Worm (Caenorhabditis elegans) whole organism, young adult: ENCODE data around the gene F58G1.3.

Experiments
- C06A6.2 ChIP-seq: fragments of 200-800 bp; sonication (Bioruptor generic); conservative IDR thresholded peaks from 2 replicates; pipeline ENCODE4 v1.3.6; 2022; ENCODE audit warnings: missing genetic modification characterization, missing compliant biosample characterization
- F10E7.11 ChIP-seq: sonication (generic microtip); optimal IDR thresholded peaks from 2 replicates; lab custom pipeline; 2017; ENCODE audit warnings: mild to moderate bottlenecking, missing genetic modification characterization, moderate library complexity, missing compliant biosample characterization
- F52B5.7 ChIP-seq: sonication (generic microtip); optimal IDR thresholded peaks from 2 replicates; lab custom pipeline; 2016; ENCODE audit warnings: mild to moderate bottlenecking, missing genetic modification characterization, missing compliant biosample characterization
- K12H6.12 ChIP-seq: fragments of 200-800 bp; sonication (Bioruptor generic); optimal IDR thresholded peaks from 2 replicates; lab custom pipeline; 2018; ENCODE audit warnings: mild to moderate bottlenecking, missing genetic modification characterization, missing compliant biosample characterization
- ZK185.1 ChIP-seq: sonication (generic microtip); optimal IDR thresholded peaks from 2 replicates; lab custom pipeline; 2016; ENCODE audit warnings: mild to moderate bottlenecking, missing genetic modification characterization, missing compliant biosample characterization; ENCODE audit not compliant: poor library complexity, severe bottlenecking
- cebp-1 ChIP-seq, 2 experiments: fragments of 200-800 bp in 1 of 2; sonication (Bioruptor generic) in 1 of 2; sonication (generic microtip) in 1 of 2; IDR thresholded peaks in 1 of 2; optimal IDR thresholded peaks in 1 of 2; 2 replicates each; pipeline versions ENCODE4 v1.3.6 to Lab custom; 2017 to 2022; ENCODE audit warnings: missing compliant biosample characterization in 2 of 2, missing genetic modification characterization in 2 of 2, mild to moderate bottlenecking in 1 of 2, missing genetic modification reagents in 1 of 2, moderate library complexity in 1 of 2
- ceh-27 ChIP-seq: fragments of 200-800 bp; sonication (Bioruptor generic); optimal IDR thresholded peaks from 2 replicates; lab custom pipeline; 2018; ENCODE audit warnings: mild to moderate bottlenecking, missing genetic modification characterization, moderate library complexity, missing compliant biosample characterization
- ceh-58 ChIP-seq: fragments of 200-800 bp; sonication (Bioruptor generic); IDR thresholded peaks from 2 replicates; pipeline ENCODE4 v1.3.6; 2022; ENCODE audit warnings: missing genetic modification characterization, missing compliant biosample characterization
- ceh-91 ChIP-seq: fragments of 200-800 bp; sonication (Bioruptor generic); IDR thresholded peaks from 2 replicates; pipeline ENCODE4 v1.3.6; 2022; ENCODE audit warnings: missing genetic modification reagents, missing genetic modification characterization, missing compliant biosample characterization
- chd-7 ChIP-seq: sonication (generic microtip); optimal IDR thresholded peaks from 2 replicates; lab custom pipeline; 2016; ENCODE audit warnings: mild to moderate bottlenecking, missing genetic modification characterization, moderate library complexity, missing compliant biosample characterization
- dox-1 ChIP-seq: fragments of 200-800 bp; sonication (Bioruptor generic); IDR thresholded peaks from 2 replicates; pipeline ENCODE4 v1.3.6; 2022; ENCODE audit warnings: missing genetic modification reagents, missing genetic modification characterization, missing compliant biosample characterization
- dpff-1 ChIP-seq: sonication (generic microtip); optimal IDR thresholded peaks from 2 replicates; lab custom pipeline; 2017; ENCODE audit warnings: mild to moderate bottlenecking, missing genetic modification characterization, missing compliant biosample characterization
- egl-18 ChIP-seq: fragments of 200-800 bp; sonication (Bioruptor generic); IDR thresholded peaks from 2 replicates; pipeline ENCODE4 v1.3.6; 2022; ENCODE audit warnings: missing genetic modification reagents, missing genetic modification characterization, missing compliant biosample characterization
- egrh-3 ChIP-seq: fragments of 200-800 bp; sonication (Bioruptor generic); IDR thresholded peaks from 2 replicates; pipeline ENCODE4 v1.3.6; 2022; ENCODE audit warnings: missing genetic modification reagents, missing genetic modification characterization, missing compliant biosample characterization
- him-1 ChIP-seq: sonication (generic microtip); optimal IDR thresholded peaks from 2 replicates; lab custom pipeline; 2016; ENCODE audit warnings: missing genotype, missing genetic modification reagents, missing genetic modification characterization, missing compliant biosample characterization
- hlh-12 ChIP-seq: sonication (generic microtip); optimal IDR thresholded peaks from 2 replicates; lab custom pipeline; 2016; ENCODE audit warnings: missing genetic modification characterization, missing compliant biosample characterization
- hmg-1.2 ChIP-seq: fragments of 200-800 bp; sonication (Bioruptor generic); IDR thresholded peaks from 2 replicates; pipeline ENCODE4 v1.3.6; 2022; ENCODE audit warnings: missing genetic modification reagents, missing genetic modification characterization, missing compliant biosample characterization
- hrde-1 ChIP-seq: sonication (generic microtip); optimal IDR thresholded peaks from 2 replicates; lab custom pipeline; 2016; ENCODE audit warnings: missing genetic modification characterization, mild to moderate bottlenecking, missing compliant biosample characterization, moderate library complexity, missing genotype, missing genetic modification reagents, borderline replicate concordance
- lag-1 ChIP-seq: fragments of 200-800 bp; sonication (Bioruptor generic); IDR thresholded peaks from 2 replicates; pipeline ENCODE4 v1.3.6; 2022; ENCODE audit warnings: missing genetic modification reagents, missing genetic modification characterization, missing compliant biosample characterization
- let-526 ChIP-seq: fragments of 200-800 bp; sonication (Bioruptor generic); IDR thresholded peaks from 2 replicates; pipeline ENCODE4 v1.3.6; 2022; ENCODE audit warnings: missing genetic modification reagents, missing genetic modification characterization, missing compliant biosample characterization
- let-607 ChIP-seq, 2 experiments: fragments of 200-800 bp in 1 of 2; sonication (Bioruptor generic) in 1 of 2; sonication (generic microtip) in 1 of 2; optimal IDR thresholded peaks; 2 replicates each; lab custom pipeline; 2016 to 2018; ENCODE audit warnings: mild to moderate bottlenecking in 2 of 2, missing compliant biosample characterization in 2 of 2, missing genetic modification characterization in 2 of 2, moderate library complexity in 2 of 2, missing genotype in 1 of 2
- lin-35 ChIP-seq, 3 experiments: fragments of 150-350 bp in 2 of 3; sonication (generic microtip) in 1 of 3; optimal IDR thresholded peaks; 2 replicates each; lab custom pipeline; 2014 to 2018; ENCODE audit warnings: missing biosample characterization in 3 of 3, missing genetic modification characterization in 3 of 3, missing genetic modification reagents in 3 of 3
- lin-40 ChIP-seq: sonication (generic microtip); optimal IDR thresholded peaks from 2 replicates; lab custom pipeline; 2016; ENCODE audit warnings: missing genetic modification characterization, mild to moderate bottlenecking, missing compliant biosample characterization, missing genotype, missing genetic modification reagents
- lin-54 ChIP-seq: fragments of 200-800 bp; sonication (Bioruptor generic); optimal IDR thresholded peaks from 2 replicates; lab custom pipeline; 2018; ENCODE audit warnings: mild to moderate bottlenecking, missing genetic modification characterization, missing compliant biosample characterization
- lir-1 ChIP-seq: fragments of 200-800 bp; sonication (Bioruptor generic); conservative IDR thresholded peaks from 2 replicates; pipeline ENCODE4 v1.3.6; 2022; ENCODE audit warnings: missing genetic modification reagents, missing genetic modification characterization, missing compliant biosample characterization
- lsl-1 ChIP-seq: fragments of 200-800 bp; sonication (Bioruptor generic); optimal IDR thresholded peaks from 2 replicates; lab custom pipeline; 2018; ENCODE audit warnings: mild to moderate bottlenecking, missing genetic modification characterization, moderate library complexity, missing compliant biosample characterization
- lsy-27 ChIP-seq: sonication (generic microtip); optimal IDR thresholded peaks from 2 replicates; lab custom pipeline; 2017; ENCODE audit warnings: missing genetic modification characterization, mild to moderate bottlenecking, missing compliant biosample characterization, antibody characterized with exemption, missing genotype, borderline replicate concordance; ENCODE audit not compliant: insufficient read depth
- madf-3 ChIP-seq: fragments of 200-800 bp; sonication (Bioruptor generic); IDR thresholded peaks from 2 replicates; pipeline ENCODE4 v1.3.6; 2022; ENCODE audit warnings: missing genetic modification reagents, missing genetic modification characterization, missing compliant biosample characterization
- madf-6 ChIP-seq: fragments of 200-800 bp; sonication (Bioruptor generic); IDR thresholded peaks from 2 replicates; pipeline ENCODE4 v1.3.6; 2022; ENCODE audit warnings: missing genetic modification reagents, missing genetic modification characterization, missing compliant biosample characterization
- mes-4 ChIP-seq: sonication (generic microtip); optimal IDR thresholded peaks from 2 replicates; lab custom pipeline; 2016; ENCODE audit warnings: missing genotype, missing genetic modification characterization, missing compliant biosample characterization
- mxl-1 ChIP-seq: sonication (generic microtip); optimal IDR thresholded peaks from 2 replicates; lab custom pipeline; 2016; ENCODE audit warnings: missing genetic modification characterization, missing compliant biosample characterization
- nfya-2 ChIP-seq: fragments of 200-800 bp; sonication (Bioruptor generic); IDR thresholded peaks from 2 replicates; pipeline ENCODE4 v1.3.6; 2022; ENCODE audit warnings: missing genetic modification reagents, missing genetic modification characterization, missing compliant biosample characterization
- nhr-179 ChIP-seq: sonication (generic microtip); optimal IDR thresholded peaks from 2 replicates; lab custom pipeline; 2016; ENCODE audit warnings: mild to moderate bottlenecking, missing genetic modification characterization, missing compliant biosample characterization
- nhr-80 ChIP-seq: sonication (generic microtip); optimal IDR thresholded peaks from 2 replicates; lab custom pipeline; 2016; ENCODE audit warnings: missing genetic modification characterization, missing compliant biosample characterization
- pbrm-1 ChIP-seq: fragments of 200-800 bp; sonication (Bioruptor generic); IDR thresholded peaks from 2 replicates; pipeline ENCODE4 v1.3.6; 2022; ENCODE audit warnings: missing genetic modification reagents, missing genetic modification characterization, missing compliant biosample characterization
- rec-8 ChIP-seq, 2 experiments: sonication (generic microtip); optimal IDR thresholded peaks; 2 replicates each; lab custom pipeline; 2016; ENCODE audit warnings: mild to moderate bottlenecking in 2 of 2, missing genetic modification characterization in 2 of 2, missing genetic modification reagents in 2 of 2, missing genotype in 2 of 2, missing biosample characterization in 1 of 2, missing compliant biosample characterization in 1 of 2, moderate library complexity in 1 of 2
- repo-1 ChIP-seq: sonication (generic microtip); optimal IDR thresholded peaks from 2 replicates; lab custom pipeline; 2017; ENCODE audit warnings: mild to moderate bottlenecking, missing genetic modification characterization, missing compliant biosample characterization
- sdz-38 ChIP-seq: sonication (generic microtip); optimal IDR thresholded peaks from 2 replicates; lab custom pipeline; 2016; ENCODE audit warnings: missing genotype, missing genetic modification characterization, missing compliant biosample characterization
- snpc-1.1 ChIP-seq: sonication (generic microtip); optimal IDR thresholded peaks from 2 replicates; lab custom pipeline; 2017; ENCODE audit warnings: missing genetic modification characterization, mild to moderate bottlenecking, missing compliant biosample characterization, antibody characterized with exemption, moderate library complexity, missing genotype, missing genetic modification reagents; ENCODE audit not compliant: insufficient read depth
- snpc-4 ChIP-seq, 5 experiments: fragments of 150-350 bp in 1 of 5; sonication (generic microtip) in 4 of 5; optimal IDR thresholded peaks; 2 replicates each; lab custom pipeline; 2014 to 2018; ENCODE audit warnings: missing genetic modification characterization in 5 of 5, missing biosample characterization in 3 of 5, antibody characterized with exemption in 2 of 5, mild to moderate bottlenecking in 2 of 5, missing compliant biosample characterization in 2 of 5, missing genotype in 2 of 5, moderate library complexity in 2 of 5, missing genetic modification reagents in 1 of 5
- sptf-2 ChIP-seq: fragments of 200-800 bp; sonication (Bioruptor generic); optimal IDR thresholded peaks from 2 replicates; lab custom pipeline; 2018; ENCODE audit warnings: mild to moderate bottlenecking, missing genetic modification characterization, missing compliant biosample characterization
- tbp1 ChIP-seq: fragments of 200-800 bp; sonication (Bioruptor generic); optimal IDR thresholded peaks from 2 replicates; lab custom pipeline; 2018; ENCODE audit warnings: mild to moderate bottlenecking, missing genetic modification characterization, missing compliant biosample characterization
- tbx-9 ChIP-seq: sonication (generic microtip); optimal IDR thresholded peaks from 2 replicates; lab custom pipeline; 2016; ENCODE audit warnings: borderline replicate concordance, missing genetic modification characterization, inconsistent platforms, missing compliant biosample characterization
- tlf-1 ChIP-seq: fragments of 200-800 bp; sonication (Bioruptor generic); optimal IDR thresholded peaks from 2 replicates; lab custom pipeline; 2018; ENCODE audit warnings: mild to moderate bottlenecking, missing genetic modification characterization, missing compliant biosample characterization
- xnd-1 ChIP-seq: sonication (generic microtip); optimal IDR thresholded peaks from 2 replicates; lab custom pipeline; 2016; ENCODE audit warnings: missing genotype, missing genetic modification reagents, missing genetic modification characterization, missing compliant biosample characterization
- ztf-22 ChIP-seq: fragments of 200-800 bp; sonication (Bioruptor generic); optimal IDR thresholded peaks from 2 replicates; lab custom pipeline; 2018; ENCODE audit warnings: mild to moderate bottlenecking, missing genetic modification characterization, moderate library complexity, missing compliant biosample characterization
- ztf-28 ChIP-seq: fragments of 200-800 bp; sonication (Bioruptor generic); IDR thresholded peaks from 2 replicates; pipeline ENCODE4 v1.3.6; 2022; ENCODE audit warnings: missing genetic modification reagents, missing genetic modification characterization, missing compliant biosample characterization

Gene F58G1.3

ce11 chrII:12953297-12953696, 25.2 kb upstream of the F58G1.3 start:
- no peak for TF ChIP-seq mxl-1 (tag; lab: Kevin White, UChicago)
- no peak for TF ChIP-seq C06A6.2
- peak; percentile 65; the same call in 1 of the 2 replicates for TF ChIP-seq hmg-1.2 (GFP tag; lab: Robert Waterston, UW)
- TF ChIP-seq lin-54 (GFP tag; lab: Kevin White, UChicago), result no peak
- no peak for TF ChIP-seq sdz-38 (tag; lab: Kevin White, UChicago)
- TF ChIP-seq egrh-3, result no peak
- no peak for TF ChIP-seq rec-8 (tag; optimal IDR thresholded peaks at IDR 0.05; lab: Kevin White, UChicago)
- TF ChIP-seq lag-1 (GFP tag; lab: Robert Waterston, UW), result no peak
- no peak for TF ChIP-seq let-607 (tag; optimal IDR thresholded peaks at IDR 0.05; lab: Kevin White, UChicago)
- TF ChIP-seq hlh-12 (tag; lab: Kevin White, UChicago), result no peak
- no peak for TF ChIP-seq lsl-1 (GFP tag; lab: Kevin White, UChicago)
- no peak for TF ChIP-seq lsy-27 (tag; lab: Kevin White, UChicago)
- no peak for TF ChIP-seq snpc-4 (GFP tag; optimal IDR thresholded peaks at IDR 0.05; lab: Kevin White, UChicago)
- TF ChIP-seq snpc-4 (tag; optimal IDR thresholded peaks at IDR 0.05; lab: Kevin White, UChicago), result peak in 2 of 4 experiments; percentile 39 to 57
- no peak for TF ChIP-seq madf-6 (GFP tag; lab: Robert Waterston, UW)
- peak; percentile 75 for TF ChIP-seq cebp-1 (GFP tag; IDR thresholded peaks at IDR 0.05; lab: Robert Waterston, UW)
- peak; percentile 89 for TF ChIP-seq cebp-1 (tag; optimal IDR thresholded peaks at IDR 0.05; lab: Kevin White, UChicago)
- TF ChIP-seq F10E7.11 (tag; lab: Kevin White, UChicago), result no peak
- TF ChIP-seq F52B5.7 (tag; lab: Kevin White, UChicago), result no peak
- TF ChIP-seq tlf-1 (GFP tag; lab: Kevin White, UChicago), result no peak
- peak; percentile 19; the same call in 1 of the 2 replicates for TF ChIP-seq dox-1 (GFP tag; lab: Robert Waterston, UW)
- TF ChIP-seq ceh-91 (GFP tag; lab: Robert Waterston, UW), result no peak
- no peak for TF ChIP-seq xnd-1
- no peak for TF ChIP-seq madf-3 (GFP tag; lab: Robert Waterston, UW)
- no peak for TF ChIP-seq ceh-58
- TF ChIP-seq K12H6.12 (tag; lab: Kevin White, UChicago), result no peak
- TF ChIP-seq lir-1 (GFP tag; lab: Robert Waterston, UW), result no peak
- no peak for TF ChIP-seq tbx-9 (tag; lab: Kevin White, UChicago)
- no peak for TF ChIP-seq dpff-1 (tag; lab: Kevin White, UChicago)
- TF ChIP-seq ztf-28 (GFP tag; lab: Robert Waterston, UW), result no peak
- no peak for TF ChIP-seq lin-40 (tag; lab: Kevin White, UChicago)
- no peak for TF ChIP-seq hrde-1 (tag; lab: Kevin White, UChicago)
- no peak for TF ChIP-seq mes-4 (tag; lab: Kevin White, UChicago)
- TF ChIP-seq egl-18, result no peak
- TF ChIP-seq repo-1 (tag; lab: Kevin White, UChicago), result no peak
- TF ChIP-seq snpc-1.1 (tag; lab: Kevin White, UChicago), result no peak
- peak; percentile 4 for TF ChIP-seq nhr-80 (tag; lab: Kevin White, UChicago)
- no peak for TF ChIP-seq lin-35 (GFP tag; optimal IDR thresholded peaks at IDR 0.05; lab: Kevin White, UChicago)
- TF ChIP-seq ceh-27, result no peak
- TF ChIP-seq tbp1, result no peak
- TF ChIP-seq ZK185.1, result no peak
- TF ChIP-seq nhr-179 (tag; lab: Kevin White, UChicago), result no peak
- no peak for TF ChIP-seq ztf-22 (GFP tag; lab: Kevin White, UChicago)
- TF ChIP-seq him-1 (tag; lab: Kevin White, UChicago), result no peak
- no peak for TF ChIP-seq chd-7
- no peak for TF ChIP-seq let-526 (GFP tag; lab: Robert Waterston, UW)
- no peak for TF ChIP-seq sptf-2
- no peak for TF ChIP-seq nfya-2 (GFP tag; lab: Robert Waterston, UW)
- TF ChIP-seq pbrm-1 (GFP tag; lab: Robert Waterston, UW), result 0 out of 2 replicates have a peak, but pooled peaks have one; percentile 17
